Fruit fly (Drosophila melanogaster) whole organism, embryonic: ENCODE measurements around the gene CG14454.

Source experiments
- CG11560 ChIP-seq: fragments of 200-800 bp; sonication (Bioruptor generic); IDR thresholded peaks from 3 replicates; pipeline ENCODE4 v1.3.6; 2022; ENCODE audit warnings: missing biosample characterization, missing genetic modification characterization
- CG12236 ChIP-seq: fragments of 200-800 bp; sonication (Bioruptor generic); optimal IDR thresholded peaks from 2 replicates; lab custom pipeline; 2016; ENCODE audit warnings: missing biosample characterization, missing genetic modification characterization
- CG12769 ChIP-seq: fragments of 200-800 bp; sonication (Bioruptor generic); optimal IDR thresholded peaks from 2 replicates; lab custom pipeline; 2019; ENCODE audit warnings: missing biosample characterization, mild to moderate bottlenecking, missing genetic modification characterization, moderate library complexity
- CG13287 ChIP-seq: fragments of 200-800 bp; sonication (Bioruptor generic); IDR thresholded peaks from 2 replicates; pipeline ENCODE4 v1.3.6; 2022; ENCODE audit warnings: missing biosample characterization, missing genetic modification characterization; ENCODE audit not compliant: partially characterized antibody
- CG16813 ChIP-seq: fragments of 200-800 bp; sonication (Bioruptor generic); IDR thresholded peaks from 3 replicates; pipeline ENCODE4 v1.3.6; 2022; ENCODE audit warnings: missing biosample characterization, missing genetic modification characterization; ENCODE audit not compliant: partially characterized antibody
- CG17568 ChIP-seq: fragments of 200-800 bp; sonication (Bioruptor generic); optimal IDR thresholded peaks from 2 replicates; lab custom pipeline; 2018; ENCODE audit warnings: missing biosample characterization, mild to moderate bottlenecking, missing genetic modification characterization, moderate library complexity
- CG18476 ChIP-seq: fragments of 200-800 bp; sonication (Bioruptor generic); optimal IDR thresholded peaks from 2 replicates; lab custom pipeline; 2016; ENCODE audit warnings: missing biosample characterization, mild to moderate bottlenecking, missing genetic modification characterization
- CG18764 ChIP-seq: fragments of 200-800 bp; sonication (Bioruptor generic); optimal IDR thresholded peaks from 3 replicates; lab custom pipeline; 2016; ENCODE audit warnings: missing biosample characterization, missing genetic modification characterization
- CG34376 ChIP-seq: fragments of 200-800 bp; sonication (Bioruptor generic); optimal IDR thresholded peaks from 2 replicates; lab custom pipeline; 2018; ENCODE audit warnings: missing biosample characterization, mild to moderate bottlenecking, missing genetic modification characterization
- CG34422 ChIP-seq: fragments of 200-800 bp; sonication (Bioruptor generic); IDR thresholded peaks from 3 replicates; pipeline ENCODE4 v1.3.6; 2022; ENCODE audit warnings: missing biosample characterization, missing genetic modification characterization
- CG3847 ChIP-seq: fragments of 200-800 bp; sonication (Bioruptor generic); IDR thresholded peaks from 2 replicates; pipeline ENCODE4 v1.3.6; 2022; ENCODE audit warnings: missing biosample characterization, missing genetic modification characterization
- CG43689 ChIP-seq: fragments of 200-800 bp; sonication (Bioruptor generic); IDR thresholded peaks from 2 replicates; pipeline ENCODE4 v1.3.6; 2022; ENCODE audit warnings: missing biosample characterization, missing genetic modification characterization
- CG4424 ChIP-seq: fragments of 200-800 bp; sonication (Bioruptor generic); optimal IDR thresholded peaks from 3 replicates; lab custom pipeline; 2016; ENCODE audit warnings: missing biosample characterization, missing genetic modification characterization
- CG4730 ChIP-seq: fragments of 200-800 bp; sonication (Bioruptor generic); IDR thresholded peaks from 2 replicates; pipeline ENCODE4 v1.3.6; 2022; ENCODE audit warnings: missing biosample characterization, missing genetic modification characterization
- CG5180 ChIP-seq: fragments of 200-800 bp; sonication (Bioruptor generic); optimal IDR thresholded peaks from 3 replicates; lab custom pipeline; 2017; ENCODE audit warnings: missing biosample characterization, missing genetic modification characterization, mild to moderate bottlenecking, moderate library complexity, missing genetic modification reagents
- CG6854 ChIP-seq: fragments of 200-800 bp; sonication (Bioruptor generic); optimal IDR thresholded peaks from 3 replicates; lab custom pipeline; 2017; ENCODE audit warnings: missing biosample characterization, mild to moderate bottlenecking, missing genetic modification characterization
- CG8765 ChIP-seq: fragments of 200-800 bp; sonication (Bioruptor generic); IDR thresholded peaks from 2 replicates; pipeline ENCODE4 v1.3.6; 2022; ENCODE audit warnings: missing biosample characterization, missing genetic modification characterization
- CG9609 ChIP-seq: fragments of 200-800 bp; sonication (Bioruptor generic); optimal IDR thresholded peaks from 3 replicates; lab custom pipeline; 2016; ENCODE audit warnings: missing biosample characterization, missing genetic modification characterization
- CG9932 ChIP-seq: fragments of 200-800 bp; sonication (Bioruptor generic); IDR thresholded peaks from 2 replicates; pipeline ENCODE4 v1.3.6; 2022; ENCODE audit warnings: missing biosample characterization, missing genetic modification characterization
- Elba2 ChIP-seq: fragments of 200-800 bp; sonication (Bioruptor generic); optimal IDR thresholded peaks from 3 replicates; lab custom pipeline; 2016; ENCODE audit warnings: missing biosample characterization, missing genetic modification characterization
- Lim3 ChIP-seq: fragments of 200-800 bp; sonication (Bioruptor generic); IDR thresholded peaks from 2 replicates; pipeline ENCODE4 v1.3.6; 2022; ENCODE audit warnings: missing biosample characterization, missing genetic modification characterization
- Meics ChIP-seq: fragments of 200-800 bp; sonication (Bioruptor generic); optimal IDR thresholded peaks from 2 replicates; lab custom pipeline; 2017; ENCODE audit warnings: missing biosample characterization, mild to moderate bottlenecking, missing genetic modification characterization
- Myb ChIP-seq: fragments of 200-800 bp; sonication (Bioruptor generic); optimal IDR thresholded peaks from 2 replicates; lab custom pipeline; 2016; ENCODE audit warnings: missing biosample characterization, missing genetic modification characterization
- Nf-YA ChIP-seq: fragments of 200-800 bp; sonication (Bioruptor generic); IDR thresholded peaks from 2 replicates; pipeline ENCODE4 v1.3.6; 2022; ENCODE audit warnings: missing biosample characterization, missing genetic modification characterization
- Nf-YC ChIP-seq: fragments of 200-800 bp; optimal IDR thresholded peaks from 3 replicates; lab custom pipeline; 2019; ENCODE audit warnings: missing biosample characterization, mild to moderate bottlenecking, missing genetic modification characterization, moderate library complexity
- NfI ChIP-seq: fragments of 200-800 bp; sonication (Bioruptor generic); optimal IDR thresholded peaks from 3 replicates; lab custom pipeline; 2018; ENCODE audit warnings: missing biosample characterization, mild to moderate bottlenecking, missing genetic modification characterization, moderate library complexity
- Rfx ChIP-seq: fragments of 200-800 bp; sonication (Bioruptor generic); IDR thresholded peaks from 2 replicates; pipeline ENCODE4 v1.3.6; 2022; ENCODE audit warnings: missing biosample characterization, missing genetic modification characterization
- Sry-δ ChIP-seq: fragments of 200-800 bp; sonication (Bioruptor generic); optimal IDR thresholded peaks from 2 replicates; lab custom pipeline; 2016; ENCODE audit warnings: missing biosample characterization, missing genetic modification characterization
- Xbp1 ChIP-seq: fragments of 200-800 bp; sonication (Bioruptor generic); optimal IDR thresholded peaks from 3 replicates; lab custom pipeline; 2016; ENCODE audit warnings: missing biosample characterization, mild to moderate bottlenecking, missing genetic modification characterization
- az2 ChIP-seq: fragments of 200-800 bp; sonication (Bioruptor generic); optimal IDR thresholded peaks from 3 replicates; lab custom pipeline; 2016; ENCODE audit warnings: missing biosample characterization, missing genetic modification characterization
- cad ChIP-seq: fragments of >200 bp; optimal IDR thresholded peaks from 2 replicates; lab custom pipeline; 2017; ENCODE audit warnings: missing biosample characterization, missing genetic modification characterization
- cas ChIP-seq: fragments of 200-800 bp; sonication (Bioruptor generic); IDR thresholded peaks from 2 replicates; pipeline ENCODE4 v1.3.6; 2022; ENCODE audit warnings: missing biosample characterization, missing genetic modification characterization
- dmrt11E ChIP-seq: fragments of 200-800 bp; sonication (Bioruptor generic); optimal IDR thresholded peaks from 3 replicates; lab custom pipeline; 2018; ENCODE audit warnings: missing biosample characterization, mild to moderate bottlenecking, missing genetic modification characterization, moderate library complexity
- eyg ChIP-seq: fragments of 200-800 bp; sonication (Bioruptor generic); optimal IDR thresholded peaks from 3 replicates; lab custom pipeline; 2016; ENCODE audit warnings: missing biosample characterization, missing genetic modification characterization
- gt ChIP-seq: fragments of 200-800 bp; sonication (Bioruptor generic); IDR thresholded peaks from 2 replicates; pipeline ENCODE4 v1.3.6; 2022; ENCODE audit warnings: missing biosample characterization, missing genetic modification characterization
- jing ChIP-seq: fragments of 200-800 bp; sonication (Bioruptor generic); optimal IDR thresholded peaks from 2 replicates; lab custom pipeline; 2018; ENCODE audit warnings: missing biosample characterization, mild to moderate bottlenecking, missing genetic modification characterization
- prd ChIP-seq, 3 experiments: fragments of >200 bp in 2 of 3; fragments of 200-800 bp in 1 of 3; sonication (Bioruptor generic) in 1 of 3; optimal IDR thresholded peaks in 2 of 3; IDR thresholded peaks in 1 of 3; 2 replicates in 2 of 3; 3 replicates in 1 of 3; pipeline versions ENCODE4 v1.3.6 to Lab custom; 2017 to 2022; ENCODE audit warnings: missing biosample characterization in 1 of 3, missing genetic modification characterization in 1 of 3
- schlank ChIP-seq: fragments of 200-800 bp; sonication (Bioruptor generic); optimal IDR thresholded peaks from 2 replicates; lab custom pipeline; 2018; ENCODE audit warnings: missing biosample characterization, mild to moderate bottlenecking, missing genetic modification characterization
- sd ChIP-seq: fragments of 200-800 bp; sonication (Bioruptor generic); optimal IDR thresholded peaks from 3 replicates; lab custom pipeline; 2018; ENCODE audit warnings: missing biosample characterization, mild to moderate bottlenecking, missing genetic modification characterization, moderate library complexity
- sim ChIP-seq: fragments of 200-800 bp; sonication (Bioruptor generic); IDR thresholded peaks from 2 replicates; pipeline ENCODE4 v1.3.6; 2022; ENCODE audit warnings: missing biosample characterization, missing genetic modification characterization
- sisA ChIP-seq: fragments of 200-800 bp; sonication (Bioruptor generic); IDR thresholded peaks from 2 replicates; pipeline ENCODE4 v1.3.6; 2022; ENCODE audit warnings: missing biosample characterization, missing genetic modification characterization
- slou ChIP-seq: fragments of 200-800 bp; sonication (Bioruptor generic); optimal IDR thresholded peaks from 3 replicates; lab custom pipeline; 2016; ENCODE audit warnings: missing biosample characterization, missing genetic modification characterization
- tll ChIP-seq, 2 experiments: fragments of 200-800 bp in 1 of 2; fragments of >200 bp in 1 of 2; sonication (Bioruptor generic) in 1 of 2; optimal IDR thresholded peaks; 2 replicates each; lab custom pipeline; 2017 to 2019; ENCODE audit warnings: missing biosample characterization in 2 of 2, missing genetic modification characterization in 2 of 2, mild to moderate bottlenecking in 1 of 2, moderate library complexity in 1 of 2
- trh ChIP-seq: fragments of 200-800 bp; sonication (Bioruptor generic); optimal IDR thresholded peaks from 2 replicates; lab custom pipeline; 2016; ENCODE audit warnings: missing biosample characterization, missing genetic modification characterization
- tup ChIP-seq: fragments of 200-800 bp; sonication (Bioruptor generic); optimal IDR thresholded peaks from 2 replicates; lab custom pipeline; 2016; ENCODE audit warnings: missing biosample characterization, mild to moderate bottlenecking, missing genetic modification characterization, moderate library complexity
- twi ChIP-seq: fragments of 200-800 bp; optimal IDR thresholded peaks from 2 replicates; lab custom pipeline; 2019; ENCODE audit warnings: missing biosample characterization, mild to moderate bottlenecking, missing genetic modification characterization, moderate library complexity
- wek ChIP-seq: fragments of 200-800 bp; sonication (Bioruptor generic); optimal IDR thresholded peaks from 3 replicates; lab custom pipeline; 2018; ENCODE audit warnings: missing biosample characterization, mild to moderate bottlenecking, missing genetic modification characterization, moderate library complexity
- zen ChIP-seq: fragments of 200-800 bp; sonication (Bioruptor generic); optimal IDR thresholded peaks from 3 replicates; lab custom pipeline; 2018; ENCODE audit warnings: missing biosample characterization, mild to moderate bottlenecking, missing genetic modification characterization, moderate library complexity

Gene CG14454

dm6 chr3L:22727739-22728335 lies 35.5 kb upstream of the CG14454 start, which contains the start of the genes CG14450 and CG11367 (continued):
- TF ChIP-seq CG4730 (GFP tag; lab: Robert Waterston, UW) (no peak), sim (no peak), CG12236 (no peak), wek (GFP tag; lab: Kevin White, UChicago) (peak; percentile 3), cas (GFP tag; lab: Robert Waterston, UW) (no peak), CG17568 (GFP tag; lab: Kevin White, UChicago) (peak; percentile 52), CG4424 (GFP tag; lab: Kevin White, UChicago) (no peak), tll (GFP tag; optimal IDR thresholded peaks at IDR 0.05; lab: Kevin White, UChicago) (peak in 1 of 2 experiments; percentile 21), zen (tag; lab: Kevin White, UChicago) (peak; percentile 30), gt (no peak), CG34376 (GFP tag; lab: Kevin White, UChicago) (no peak), jing (GFP tag; lab: Kevin White, UChicago) (no peak), CG18764 (GFP tag; lab: Kevin White, UChicago) (no peak), Xbp1 (no peak)

- TF ChIP-seq sd (tag; lab: Kevin White, UChicago) (peak; percentile 81), CG11560 (tag; lab: Robert Waterston, UW) (no peak), CG13287 (GFP tag; lab: Robert Waterston, UW) (peak; percentile 36), CG43689 (GFP tag; lab: Robert Waterston, UW) (no peak), Rfx (GFP tag; lab: Robert Waterston, UW) (peak; percentile 16; the same call in 1 of the 2 replicates), jing (GFP tag; lab: Kevin White, UChicago) (no peak), cad (peak; percentile 81), CG6854 (no peak), CG16813 (no peak), CG9932 (no peak), eyg (no peak), Myb (GFP tag; lab: Kevin White, UChicago) (no peak), NfI (GFP tag; lab: Kevin White, UChicago) (no peak), CG18476 (GFP tag; lab: Kevin White, UChicago) (no peak), prd (optimal IDR thresholded peaks at IDR 0.05; lab: Kevin White, UChicago) (no peak), prd (GFP tag; IDR thresholded peaks at IDR 0.05; lab: Robert Waterston, UW) (no peak), Nf-YA (GFP tag; lab: Robert Waterston, UW) (no peak), az2 (no peak), schlank (tag; lab: Kevin White, UChicago) (no peak), trh (GFP tag; lab: Kevin White, UChicago) (no peak), CG5180 (GFP tag; lab: Kevin White, UChicago) (no peak), Nf-YC (peak; percentile 96), twi (tag; lab: Kevin White, UChicago) (peak; percentile 87), Sry-δ (GFP tag; lab: Kevin White, UChicago) (no peak), Elba2 (GFP tag; lab: Kevin White, UChicago) (no peak), CG34422 (GFP tag; lab: Robert Waterston, UW) (no peak), slou (no peak), tup (no peak), sisA (GFP tag; lab: Robert Waterston, UW) (no peak), dmrt11E (tag; lab: Kevin White, UChicago) (no peak), CG8765 (GFP tag; lab: Robert Waterston, UW) (no peak), CG34376 (GFP tag; lab: Kevin White, UChicago) (no peak), CG12769 (tag; lab: Kevin White, UChicago) (no peak), CG3847 (no peak), CG9609 (GFP tag; lab: Kevin White, UChicago) (no peak), Meics (GFP tag; lab: Kevin White, UChicago) (no peak), Lim3 (GFP tag; lab: Robert Waterston, UW) (no peak)
Measured at dm6 chr3L:22724046-22724771, 31.9 kb upstream of the CG14454 start.
